Worm (Caenorhabditis elegans) whole organism, L2 larva: ENCODE results near the gene ndub-3.

Experiments
- ama-1 ChIP-seq: fragments of 150-350 bp; optimal IDR thresholded peaks from 2 replicates; lab custom pipeline; 2018; ENCODE audit warnings: inconsistent platforms
- fos-1 ChIP-seq: fragments of 150-350 bp; optimal IDR thresholded peaks from 2 replicates; lab custom pipeline; 2014; ENCODE audit warnings: missing biosample characterization, missing genetic modification characterization
- nhr-12 ChIP-seq: fragments of 150-350 bp; optimal IDR thresholded peaks from 2 replicates; lab custom pipeline; 2014; ENCODE audit warnings: missing biosample characterization, missing genetic modification characterization
- sma-3 ChIP-seq: sonication (generic microtip); optimal IDR thresholded peaks from 2 replicates; lab custom pipeline; 2016; ENCODE audit warnings: missing genetic modification reagents, missing genetic modification characterization, missing compliant biosample characterization

Gene ndub-3

DNA sequence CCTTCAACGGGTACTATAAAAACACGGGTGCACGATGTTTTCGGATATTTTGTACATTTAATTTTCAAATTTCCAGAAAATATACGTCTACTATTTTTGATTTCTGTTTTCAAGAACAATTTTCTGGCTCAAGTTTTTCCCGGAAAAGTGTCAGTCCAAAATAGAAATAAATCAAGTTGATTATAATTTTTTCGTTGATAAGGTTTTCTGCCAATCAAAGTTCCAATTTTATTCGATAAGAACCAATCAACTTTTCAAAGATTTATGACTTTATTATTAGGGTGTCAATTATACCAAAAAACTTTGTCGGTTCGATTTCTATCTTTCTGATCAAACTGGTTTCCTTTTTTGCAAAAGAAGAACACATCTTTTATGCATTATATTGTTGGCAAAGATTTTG, 50.0 kb downstream of the ndub-3 start:
- TF ChIP-seq fos-1 (tag; lab: Kevin White, UChicago): peak; percentile 33
- TF ChIP-seq sma-3 (GFP tag; lab: Kevin White, UChicago): no peak
- no peak for TF ChIP-seq nhr-12 (tag; lab: Kevin White, UChicago)
- TF ChIP-seq ama-1 (lab: Kevin White, UChicago): no peak
